Worm (Caenorhabditis elegans) whole organism, young adult: ENCODE results near the gene C06G4.6.

Source experiments
- Y67H2A.10 ChIP-seq: fragments of 200-800 bp; sonication (Bioruptor generic); conservative IDR thresholded peaks from 2 replicates; pipeline ENCODE4 v1.3.6; 2022; ENCODE audit warnings: missing genetic modification reagents, missing genetic modification characterization, missing compliant biosample characterization
- attf-3 ChIP-seq: fragments of 200-800 bp; sonication (Bioruptor generic); conservative IDR thresholded peaks from 2 replicates; pipeline ENCODE4 v1.3.6; 2022; ENCODE audit warnings: missing genetic modification reagents, missing genetic modification characterization, missing compliant biosample characterization
- efl-1 ChIP-seq: fragments of 150-350 bp; optimal IDR thresholded peaks from 2 replicates; lab custom pipeline; 2014; ENCODE audit warnings: missing biosample characterization, missing genetic modification reagents, missing genetic modification characterization
- gei-17 ChIP-seq: fragments of 200-800 bp; sonication (Bioruptor generic); optimal IDR thresholded peaks from 2 replicates; lab custom pipeline; 2018; ENCODE audit warnings: mild to moderate bottlenecking, missing genetic modification characterization, missing compliant biosample characterization
- hrde-1 ChIP-seq: sonication (generic microtip); optimal IDR thresholded peaks from 2 replicates; lab custom pipeline; 2016; ENCODE audit warnings: missing genetic modification characterization, mild to moderate bottlenecking, missing compliant biosample characterization, moderate library complexity, missing genotype, missing genetic modification reagents, borderline replicate concordance
- mel-28 ChIP-seq: sonication (generic microtip); optimal IDR thresholded peaks from 2 replicates; lab custom pipeline; 2016; ENCODE audit warnings: borderline replicate concordance, mild to moderate bottlenecking, missing genetic modification characterization, missing compliant biosample characterization
- nfya-1 ChIP-seq: sonication (generic microtip); optimal IDR thresholded peaks from 2 replicates; lab custom pipeline; 2017; ENCODE audit warnings: antibody characterized with exemption, missing compliant biosample characterization, missing genetic modification characterization, borderline replicate concordance; ENCODE audit not compliant: insufficient read depth
- nfyb-1 ChIP-seq: fragments of 200-800 bp; sonication (Bioruptor generic); IDR thresholded peaks from 2 replicates; pipeline ENCODE4 v1.3.6; 2022; ENCODE audit warnings: missing genetic modification reagents, missing genetic modification characterization, missing compliant biosample characterization

- TF ChIP-seq mel-28 = no peak
- TF ChIP-seq gei-17 = no peak
- TF ChIP-seq attf-3 = 0 out of 2 replicates have a peak, but pooled peaks have one; percentile 39
- TF ChIP-seq efl-1 (GFP tag; lab: Kevin White, UChicago) = peak; percentile 14
- TF ChIP-seq Y67H2A.10 (GFP tag; lab: Robert Waterston, UW) = no peak
- no peak for TF ChIP-seq hrde-1 (tag; lab: Kevin White, UChicago)
- TF ChIP-seq nfya-1 (tag; lab: Kevin White, UChicago) = no peak
- TF ChIP-seq nfyb-1 (GFP tag; lab: Robert Waterston, UW) = no peak
Measured at ce11 chrIII:8020823-8021332, 16.7 kb downstream of the C06G4.6 start, which contains the start of gene lin-36.
